Worm (Caenorhabditis elegans) whole organism, L3 larva: Measurements from ENCODE around the gene F34D10.8.

Experiments
- ama-1 ChIP-seq: fragments of 150-350 bp; optimal IDR thresholded peaks from 2 replicates; lab custom pipeline; 2018
- ceh-82 ChIP-seq: fragments of 150-350 bp; optimal IDR thresholded peaks from 2 replicates; lab custom pipeline; 2014; ENCODE audit warnings: missing biosample characterization, missing genetic modification characterization
- ceh-9 ChIP-seq: sonication (generic microtip); optimal IDR thresholded peaks from 2 replicates; lab custom pipeline; 2018; ENCODE audit warnings: missing biosample characterization, missing genetic modification characterization
- lin-39 ChIP-seq: fragments of 150-350 bp; optimal IDR thresholded peaks from 2 replicates; lab custom pipeline; 2018; ENCODE audit warnings: missing biosample characterization, missing genetic modification reagents, missing genetic modification characterization
- nhr-11 ChIP-seq: fragments of 150-350 bp; optimal IDR thresholded peaks from 2 replicates; lab custom pipeline; 2014; ENCODE audit warnings: missing biosample characterization, missing genetic modification characterization
- nhr-12 ChIP-seq: fragments of 150-350 bp; optimal IDR thresholded peaks from 2 replicates; lab custom pipeline; 2014; ENCODE audit warnings: missing biosample characterization, missing genetic modification characterization
- nhr-77 ChIP-seq: fragments of 150-350 bp; optimal IDR thresholded peaks from 2 replicates; lab custom pipeline; 2014; ENCODE audit warnings: missing biosample characterization, missing genetic modification characterization
- unc-62 ChIP-seq: fragments of 150-350 bp; sonication (generic microtip); optimal IDR thresholded peaks from 4 replicates; lab custom pipeline; 2014; ENCODE audit warnings: missing biosample characterization, missing genetic modification reagents, missing genetic modification characterization
- ztf-4 ChIP-seq: fragments of 150-350 bp; optimal IDR thresholded peaks from 2 replicates; lab custom pipeline; 2014; ENCODE audit warnings: missing biosample characterization, missing genetic modification characterization

DNA sequence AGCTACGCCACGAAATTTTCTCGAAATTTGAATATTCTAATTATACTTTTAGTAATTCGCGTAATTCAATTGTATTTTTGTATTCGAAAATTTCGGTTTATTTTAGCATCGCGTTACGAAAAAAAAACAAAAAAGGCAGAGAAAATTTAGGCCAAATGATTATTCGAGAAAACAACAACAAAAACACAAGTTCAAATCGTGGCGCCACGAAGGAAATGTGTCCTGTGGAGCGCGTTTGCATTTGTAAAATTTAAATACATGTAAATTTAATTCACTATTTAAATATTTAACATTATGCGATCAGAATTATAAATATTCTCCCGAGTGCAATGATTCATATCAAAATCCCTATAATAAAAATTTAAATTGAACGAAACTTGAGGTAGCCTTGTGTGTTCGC is 6.8 kb upstream of the F34D10.8 start:
- TF ChIP-seq unc-62 (GFP tag; lab: Kevin White, UChicago) (no peak), lin-39 (no peak), ama-1 (lab: Kevin White, UChicago) (no peak), nhr-11 (tag; lab: Kevin White, UChicago) (no peak), ztf-4 (tag; lab: Kevin White, UChicago) (no peak), ceh-82 (tag; lab: Kevin White, UChicago) (no peak), nhr-77 (no peak), ceh-9 (tag; lab: Kevin White, UChicago) (no peak), nhr-12 (tag; lab: Kevin White, UChicago) (no peak)
